Worm (Caenorhabditis elegans): ENCODE results near the gene clec-6.

DNA sequence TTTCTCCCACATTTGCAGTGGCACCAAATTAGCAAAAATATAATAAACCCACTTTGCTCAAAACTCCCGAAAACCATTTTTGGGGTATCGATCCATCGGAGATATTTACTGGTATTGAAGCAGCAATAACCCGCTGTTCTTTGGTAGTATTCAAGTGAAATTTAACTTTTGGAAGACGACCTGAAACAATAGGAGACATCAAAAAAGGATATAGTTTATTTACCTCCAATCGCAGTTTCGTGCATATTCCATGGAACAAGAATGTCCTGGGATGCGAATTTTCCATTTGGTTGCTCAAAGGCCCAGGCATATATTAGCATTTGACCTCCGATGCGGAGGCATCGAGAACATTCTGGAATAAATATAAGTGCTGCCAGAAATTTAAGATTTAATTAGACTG lies 13.8 kb downstream of the clec-6 start:
- TF ChIP-seq ceh-82 (tag; optimal IDR thresholded peaks at IDR 0.05) = no peak
- TF ChIP-seq nhr-11 (tag; optimal IDR thresholded peaks at IDR 0.05) = no peak
- TF ChIP-seq nhr-237 (tag; optimal IDR thresholded peaks at IDR 0.05) = no peak
- no peak for TF ChIP-seq pqm-1 (tag; optimal IDR thresholded peaks at IDR 0.05)
- no peak for TF ChIP-seq pha-4 (tag; optimal IDR thresholded peaks at IDR 0.05)
- TF ChIP-seq eor-1 (tag; optimal IDR thresholded peaks at IDR 0.05) = no peak
- TF ChIP-seq R02D3.7 (tag; optimal IDR thresholded peaks at IDR 0.05) = no peak
- TF ChIP-seq snpc-4 (tag; optimal IDR thresholded peaks at IDR 0.05) = no peak
- no peak for TF ChIP-seq aly-2 (tag; optimal IDR thresholded peaks at IDR 0.05)
- TF ChIP-seq lin-39 (tag; optimal IDR thresholded peaks at IDR 0.05) = no peak

Data from whole organism, L3 larva.